Comparison of ENCODE assay signal across 5 fruit fly cellular contexts in genomic region chr3L:9678007-9678497, dm6.
TF ChIP-seq lines count a peak whose summit lies in the region.

No protein-coding gene starts in this region.

- TF ChIP-seq CTCF in whole organism, embryonic (GFP tag; optimal IDR thresholded peaks at IDR 0.05; lab: Kevin White, UChicago) = no peak

TF ChIP-seq in whole organism, adult, 20 proteins besides CTCF, POLR2A, EP300 and RAD21:
- TF ChIP-seq Crg-1 (GFP tag; optimal IDR thresholded peaks at IDR 0.05; lab: Kevin White, UChicago) (no peak), toe (GFP tag; optimal IDR thresholded peaks at IDR 0.05; lab: Kevin White, UChicago) (no peak), CG12768 (GFP tag; optimal IDR thresholded peaks at IDR 0.05; lab: Kevin White, UChicago) (no peak), Clk (GFP tag; optimal IDR thresholded peaks at IDR 0.05; lab: Kevin White, UChicago) (no peak), pad (GFP tag; optimal IDR thresholded peaks at IDR 0.05; lab: Kevin White, UChicago) (peak; percentile 3), cic (GFP tag; optimal IDR thresholded peaks at IDR 0.05; lab: Kevin White, UChicago) (peak; percentile 14), CG7101 (tag; optimal IDR thresholded peaks at IDR 0.05; lab: Kevin White, UChicago) (no peak), CG11617 (GFP tag; optimal IDR thresholded peaks at IDR 0.05; lab: Kevin White, UChicago) (no peak), tj (GFP tag; optimal IDR thresholded peaks at IDR 0.05; lab: Kevin White, UChicago) (no peak), Hr96 (GFP tag; optimal IDR thresholded peaks at IDR 0.05; lab: Kevin White, UChicago) (no peak), bab1 (GFP tag; optimal IDR thresholded peaks at IDR 0.05; lab: Kevin White, UChicago) (no peak), CG7045 (GFP tag; optimal IDR thresholded peaks at IDR 0.05; lab: Kevin White, UChicago) (no peak), ovo (GFP tag; optimal IDR thresholded peaks at IDR 0.05; lab: Kevin White, UChicago) (no peak), kay (GFP tag; lab: Kevin White, UChicago; ENCODE audit: borderline replicate concordance) (peak; percentile 89), cnc (optimal IDR thresholded peaks at IDR 0.05; lab: Kevin White, UChicago) (no peak), CG14711 (tag; optimal IDR thresholded peaks at IDR 0.05; lab: Kevin White, UChicago) (no peak)
TF ChIP-seq in whole organism, adult: peak in this region for 3.

TF ChIP-seq in whole organism, embryonic, 481 proteins besides CTCF, POLR2A, EP300 and RAD21 (continues in another document):
- TF ChIP-seq grau (tag; optimal IDR thresholded peaks at IDR 0.05; lab: Kevin White, UChicago) (peak; percentile 85), nom (GFP tag; optimal IDR thresholded peaks at IDR 0.05; lab: Kevin White, UChicago) (peak; percentile 19), CG4282 (GFP tag; optimal IDR thresholded peaks at IDR 0.05; lab: Kevin White, UChicago) (peak; percentile 53), Med (GFP tag; lab: Kevin White, UChicago) (peak; percentile 63), Pdp1 (GFP tag; optimal IDR thresholded peaks at IDR 0.05; lab: Kevin White, UChicago) (peak in 1 of 2 experiments; percentile 37), CG17361 (GFP tag; IDR thresholded peaks at IDR 0.05; lab: Robert Waterston, UW) (0 out of 3 replicates have a peak, but pooled peaks have one; percentile 35), lola (GFP tag; optimal IDR thresholded peaks at IDR 0.05; lab: Kevin White, UChicago) (peak in 1 of 3 experiments; percentile 24), CG8089 (GFP tag; optimal IDR thresholded peaks at IDR 0.05; lab: Kevin White, UChicago) (peak; percentile 3), bsh (GFP tag; optimal IDR thresholded peaks at IDR 0.05; lab: Kevin White, UChicago) (peak; percentile 4 to 14), CG13123 (GFP tag; optimal IDR thresholded peaks at IDR 0.05; lab: Kevin White, UChicago) (peak; percentile 18), CG10209 (GFP tag; optimal IDR thresholded peaks at IDR 0.05; lab: Kevin White, UChicago) (peak; percentile 6), Optix (GFP tag; IDR thresholded peaks at IDR 0.05; lab: Robert Waterston, UW) (peak; percentile 12; the same call in 1 of the 3 replicates), Ssrp (tag; optimal IDR thresholded peaks at IDR 0.05; lab: Kevin White, UChicago) (peak; percentile 8), CG34224 (GFP tag; IDR thresholded peaks at IDR 0.05; lab: Robert Waterston, UW; ENCODE audit: partially characterized antibody) (peak; percentile 39; the same call in 1 of the 3 replicates), CG2712 (tag; optimal IDR thresholded peaks at IDR 0.05; lab: Kevin White, UChicago) (peak; percentile 28), Vsx1 (GFP tag; optimal IDR thresholded peaks at IDR 0.05; lab: Kevin White, UChicago) (peak; percentile 50), row (GFP tag; IDR thresholded peaks at IDR 0.05; lab: Robert Waterston, UW) (peak; percentile 43; the same call in 1 of the 3 replicates), Bdp1 (GFP tag; optimal IDR thresholded peaks at IDR 0.05; lab: Kevin White, UChicago) (no peak)

TF ChIP-seq in whole organism, prepupa, 60 proteins besides CTCF, POLR2A, EP300 and RAD21 (continues in another document):
- no peak for TF ChIP-seq CG9139 (GFP tag; optimal IDR thresholded peaks at IDR 0.05; lab: Kevin White, UChicago)
- TF ChIP-seq fd59A (GFP tag; optimal IDR thresholded peaks at IDR 0.05; lab: Kevin White, UChicago) = peak; percentile 2
- peak; percentile 39 for TF ChIP-seq svp (GFP tag; lab: Kevin White, UChicago)
- peak; percentile 32 for TF ChIP-seq CG4318 (GFP tag; optimal IDR thresholded peaks at IDR 0.05; lab: Kevin White, UChicago)
- TF ChIP-seq CG31627 (GFP tag; optimal IDR thresholded peaks at IDR 0.05; lab: Kevin White, UChicago) = peak; percentile 21
- peak; percentile 59 for TF ChIP-seq vri (GFP tag; optimal IDR thresholded peaks at IDR 0.05; lab: Kevin White, UChicago)
- no peak for TF ChIP-seq Sox15 (GFP tag; optimal IDR thresholded peaks at IDR 0.05; lab: Kevin White, UChicago)
- no peak for TF ChIP-seq acj6 (GFP tag; optimal IDR thresholded peaks at IDR 0.05; lab: Kevin White, UChicago)
- peak; percentile 41 for TF ChIP-seq lz (GFP tag; optimal IDR thresholded peaks at IDR 0.05; lab: Kevin White, UChicago)
- TF ChIP-seq CG6792 (GFP tag; optimal IDR thresholded peaks at IDR 0.05; lab: Kevin White, UChicago) = peak; percentile 28
- TF ChIP-seq CG8632 (GFP tag; optimal IDR thresholded peaks at IDR 0.05; lab: Kevin White, UChicago) = peak; percentile 22
- TF ChIP-seq CG10631 (GFP tag; optimal IDR thresholded peaks at IDR 0.05; lab: Kevin White, UChicago) = peak; percentile 10
- TF ChIP-seq CG34406 (GFP tag; optimal IDR thresholded peaks at IDR 0.05; lab: Kevin White, UChicago) = peak; percentile 20
- TF ChIP-seq Eip78C (GFP tag; lab: Kevin White, UChicago) = peak; percentile 87
- peak in 1 of 2 experiments; percentile 21 for TF ChIP-seq salr (GFP tag; optimal IDR thresholded peaks at IDR 0.05; lab: Kevin White, UChicago)
- TF ChIP-seq Lpt (GFP tag; optimal IDR thresholded peaks at IDR 0.05; lab: Kevin White, UChicago) = no peak
- TF ChIP-seq Ets21C (GFP tag; optimal IDR thresholded peaks at IDR 0.05; lab: Kevin White, UChicago) = no peak
- peak; percentile 1 for TF ChIP-seq CG3919 (GFP tag; optimal IDR thresholded peaks at IDR 0.05; lab: Kevin White, UChicago)
- TF ChIP-seq pdm3 (GFP tag; optimal IDR thresholded peaks at IDR 0.05; lab: Kevin White, UChicago) = no peak
- TF ChIP-seq CG6163 (GFP tag; IDR thresholded peaks at IDR 0.05; lab: Robert Waterston, UW) = no peak
- TF ChIP-seq Smox (GFP tag; optimal IDR thresholded peaks at IDR 0.05; lab: Kevin White, UChicago) = no peak

TF ChIP-seq in whole organism, pupa, 21 proteins besides CTCF, POLR2A, EP300 and RAD21:
- TF ChIP-seq CG9948 (tag; optimal IDR thresholded peaks at IDR 0.05; lab: Kevin White, UChicago) (no peak), CG15710 (tag; optimal IDR thresholded peaks at IDR 0.05; lab: Kevin White, UChicago) (no peak), CG13204 (GFP tag; optimal IDR thresholded peaks at IDR 0.05; lab: Kevin White, UChicago) (no peak), CG14655 (GFP tag; optimal IDR thresholded peaks at IDR 0.05; lab: Kevin White, UChicago) (no peak), CG4496 (GFP tag; IDR thresholded peaks at IDR 0.05; lab: Robert Waterston, UW) (no peak), Snoo (tag; optimal IDR thresholded peaks at IDR 0.05; lab: Kevin White, UChicago) (no peak), D1 (tag; optimal IDR thresholded peaks at IDR 0.05; lab: Kevin White, UChicago) (no peak), rn (GFP tag; IDR thresholded peaks at IDR 0.05; lab: Robert Waterston, UW) (no peak), Pif1B (GFP tag; optimal IDR thresholded peaks at IDR 0.05; lab: Kevin White, UChicago) (peak; percentile 20), CG12605 (GFP tag; IDR thresholded peaks at IDR 0.05; lab: Robert Waterston, UW) (no peak), Pif1A (GFP tag; optimal IDR thresholded peaks at IDR 0.05; lab: Kevin White, UChicago) (peak; percentile 43), CG8301 (tag; optimal IDR thresholded peaks at IDR 0.05; lab: Kevin White, UChicago) (peak; percentile 16), CG34367 (tag; optimal IDR thresholded peaks at IDR 0.05; lab: Kevin White, UChicago) (no peak), CG17806 (tag; optimal IDR thresholded peaks at IDR 0.05; lab: Kevin White, UChicago) (peak; percentile 3), EcR (GFP tag; optimal IDR thresholded peaks at IDR 0.05; lab: Kevin White, UChicago) (peak; percentile 85)
TF ChIP-seq in whole organism, pupa: peak in this region for 5.

TF ChIP-seq in whole organism, wandering third instar larva, 38 proteins besides CTCF, POLR2A, EP300 and RAD21 (continues in another document):
- TF ChIP-seq Hnf4 (GFP tag; optimal IDR thresholded peaks at IDR 0.05; lab: Kevin White, UChicago) = no peak
- no peak for TF ChIP-seq N (GFP tag; optimal IDR thresholded peaks at IDR 0.05; lab: Kevin White, UChicago)
- no peak for TF ChIP-seq Mio (GFP tag; optimal IDR thresholded peaks at IDR 0.05; lab: Kevin White, UChicago)
- TF ChIP-seq fru (GFP tag; optimal IDR thresholded peaks at IDR 0.05; lab: Kevin White, UChicago) = no peak
- TF ChIP-seq jim (GFP tag; optimal IDR thresholded peaks at IDR 0.05; lab: Kevin White, UChicago) = no peak
- no peak for TF ChIP-seq HLH106 (tag; optimal IDR thresholded peaks at IDR 0.05; lab: Kevin White, UChicago)
- peak; percentile 71 for TF ChIP-seq psq (GFP tag; optimal IDR thresholded peaks at IDR 0.05; lab: Kevin White, UChicago)
- no peak for TF ChIP-seq dl (GFP tag; optimal IDR thresholded peaks at IDR 0.05; lab: Kevin White, UChicago; ENCODE audit: insufficient read depth in 1 of 2, partially characterized antibody in 2 of 2)
- TF ChIP-seq CG32264 (GFP tag; optimal IDR thresholded peaks at IDR 0.05; lab: Kevin White, UChicago) = no peak
- no peak for TF ChIP-seq CG9705 (GFP tag; optimal IDR thresholded peaks at IDR 0.05; lab: Kevin White, UChicago)
- TF ChIP-seq Hr78 (GFP tag; optimal IDR thresholded peaks at IDR 0.05; lab: Kevin White, UChicago) = no peak
- TF ChIP-seq Dfd (GFP tag; optimal IDR thresholded peaks at IDR 0.05; lab: Kevin White, UChicago) = no peak
- TF ChIP-seq br (GFP tag; optimal IDR thresholded peaks at IDR 0.05; lab: Kevin White, UChicago) = peak; percentile 5
- TF ChIP-seq woc (GFP tag; optimal IDR thresholded peaks at IDR 0.05; lab: Kevin White, UChicago) = peak; percentile 25
- TF ChIP-seq Dif (GFP tag; optimal IDR thresholded peaks at IDR 0.05; lab: Kevin White, UChicago; ENCODE audit: partially characterized antibody) = peak; percentile 54
- no peak for TF ChIP-seq sage (GFP tag; optimal IDR thresholded peaks at IDR 0.05; lab: Kevin White, UChicago)
- TF ChIP-seq dmrt93B (GFP tag; optimal IDR thresholded peaks at IDR 0.05; lab: Kevin White, UChicago) = no peak
- TF ChIP-seq Hr83 (GFP tag; optimal IDR thresholded peaks at IDR 0.05; lab: Kevin White, UChicago; ENCODE audit: poor library complexity, severe bottlenecking) = no peak
- no peak for TF ChIP-seq sv (GFP tag; optimal IDR thresholded peaks at IDR 0.05; lab: Kevin White, UChicago)
- no peak for TF ChIP-seq Myc (optimal IDR thresholded peaks at IDR 0.05; lab: Kevin White, UChicago)
- no peak for TF ChIP-seq CrebA (GFP tag; optimal IDR thresholded peaks at IDR 0.05; lab: Kevin White, UChicago; ENCODE audit: borderline replicate concordance)
- TF ChIP-seq GATAd (GFP tag; optimal IDR thresholded peaks at IDR 0.05; lab: Kevin White, UChicago) = no peak
- peak in 1 of 2 experiments; percentile 29 for TF ChIP-seq foxo (GFP tag; optimal IDR thresholded peaks at IDR 0.05; lab: Kevin White, UChicago)
- TF ChIP-seq tai (GFP tag; optimal IDR thresholded peaks at IDR 0.05; lab: Kevin White, UChicago) = no peak
- no peak for TF ChIP-seq pan (optimal IDR thresholded peaks at IDR 0.05; lab: Kevin White, UChicago)
- TF ChIP-seq Sp1 (GFP tag; optimal IDR thresholded peaks at IDR 0.05; lab: Kevin White, UChicago) = no peak
- TF ChIP-seq usp (GFP tag; optimal IDR thresholded peaks at IDR 0.05; lab: Kevin White, UChicago) = no peak
- TF ChIP-seq Vsx2 (GFP tag; optimal IDR thresholded peaks at IDR 0.05; lab: Kevin White, UChicago; ENCODE audit: partially characterized antibody) = no peak
- no peak for TF ChIP-seq dsf (GFP tag; optimal IDR thresholded peaks at IDR 0.05; lab: Kevin White, UChicago; ENCODE audit: borderline replicate concordance)
- TF ChIP-seq ey (GFP tag; optimal IDR thresholded peaks at IDR 0.05; lab: Kevin White, UChicago) = peak; percentile 29
